Worm (Caenorhabditis elegans): ENCODE results near the gene F28G4.3.

- TF ChIP-seq D2030.7 (GFP tag; IDR thresholded peaks at IDR 0.05) (no peak), aptf-2 (GFP tag; conservative IDR thresholded peaks at IDR 0.05) (no peak), lag-1 (GFP tag; IDR thresholded peaks at IDR 0.05) (no peak), pha-4 (tag; optimal IDR thresholded peaks at IDR 0.05) (no peak)
Observed at ce11 chrV:16253687-16254086, 33.8 kb downstream of the F28G4.3 start, which contains the start of gene gcy-20.
